Fruit fly (Drosophila melanogaster): ENCODE measurements around the gene CG43702.

dm6 chr3L:21343254-21344083 is 45.0 kb downstream of the CG43702 start, which contains the start of the genes Tbc1d8-9 and CG32436:
- TF ChIP-seq gl (tag; optimal IDR thresholded peaks at IDR 0.05), result no peak
- TF ChIP-seq CG12605 (GFP tag; IDR thresholded peaks at IDR 0.05), result peak; percentile 47; the same call in 1 of the 2 replicates
- no peak for TF ChIP-seq CG9948 (tag; optimal IDR thresholded peaks at IDR 0.05)
- no peak for TF ChIP-seq CG8301 (tag; optimal IDR thresholded peaks at IDR 0.05)
- no peak for TF ChIP-seq CG34367 (tag; optimal IDR thresholded peaks at IDR 0.05)
- TF ChIP-seq EcR (GFP tag; optimal IDR thresholded peaks at IDR 0.05), result peak; percentile 8
- no peak for TF ChIP-seq D1 (tag; optimal IDR thresholded peaks at IDR 0.05)

Data from whole organism, pupa.